Worm (Caenorhabditis elegans) whole organism, L1 larva: ENCODE measurements around the gene col-138.

ENCODE experiments used
- blmp-1 ChIP-seq: fragments of 150-350 bp; optimal IDR thresholded peaks from 2 replicates; lab custom pipeline; 2014; ENCODE audit warnings: missing biosample characterization, missing genetic modification characterization
- egl-27 ChIP-seq, 2 experiments: fragments of 150-350 bp in 1 of 2; sonication (generic microtip); optimal IDR thresholded peaks; 3 replicates each; lab custom pipeline; 2017 to 2018; ENCODE audit warnings: missing biosample characterization in 2 of 2, missing genetic modification characterization in 2 of 2, missing genetic modification reagents in 2 of 2
- lin-13 ChIP-seq: fragments of 150-350 bp; optimal IDR thresholded peaks from 2 replicates; lab custom pipeline; 2014; ENCODE audit warnings: missing biosample characterization, missing genetic modification reagents, missing genetic modification characterization
- mdl-1 ChIP-seq, 2 experiments: fragments of 150-350 bp; optimal IDR thresholded peaks; 2 replicates each; lab custom pipeline; 2014 to 2017; ENCODE audit warnings: missing biosample characterization in 2 of 2, missing genetic modification characterization in 2 of 2, inconsistent platforms in 1 of 2
- nhr-12 ChIP-seq: sonication (generic microtip); optimal IDR thresholded peaks from 2 replicates; lab custom pipeline; 2017; ENCODE audit warnings: missing biosample characterization, missing genetic modification characterization
- skn-1 ChIP-seq: fragments of 150-350 bp; optimal IDR thresholded peaks from 2 replicates; lab custom pipeline; 2014; ENCODE audit warnings: missing biosample characterization, missing genetic modification characterization
- sptf-1 ChIP-seq: fragments of 150-350 bp; optimal IDR thresholded peaks from 2 replicates; lab custom pipeline; 2014; ENCODE audit warnings: missing biosample characterization, missing genetic modification characterization

- TF ChIP-seq skn-1 (no peak), blmp-1 (tag; lab: Kevin White, UChicago) (no peak), nhr-12 (tag; lab: Kevin White, UChicago) (no peak), mdl-1 (tag; optimal IDR thresholded peaks at IDR 0.05; lab: Kevin White, UChicago) (no peak), lin-13 (no peak), sptf-1 (tag; lab: Kevin White, UChicago) (no peak), egl-27 (tag; optimal IDR thresholded peaks at IDR 0.05; lab: Kevin White, UChicago) (no peak)
These were observed 409 bp downstream of the col-138 start for ce11 chrIV:17183032-17183608.
